Worm (Caenorhabditis elegans): ENCODE data around the gene C17G10.6.
A peak's percentile ranks its signal among the peaks of the same experiment; 100 is the strongest.
"Not testable (repeated sequence)": the region's sequence is repeated elsewhere in the genome, so short reads cannot be mapped to it uniquely, and the experiment has no call there.

C17G10.6 gene

ce11 chrII:5630851-5631401, 27.8 kb upstream of the C17G10.6 start, which contains the start of the genes F59E12.6 and npl-4.1:
F59E12.6 (minus strand) TSS chrII:5630951.
npl-4.1 (plus strand) TSS chrII:5631351.
- not testable (repeated sequence) for TF ChIP-seq unc-120 (tag; optimal IDR thresholded peaks at IDR 0.05; ENCODE audit: poor library complexity, severe bottlenecking); cnd-1 (tag; optimal IDR thresholded peaks at IDR 0.05); nhr-2 (tag; optimal IDR thresholded peaks at IDR 0.05)

ce11 chrII:5628326-5628818, 25.3 kb upstream of the C17G10.6 start, which contains the start of gene F59E12.15:
F59E12.15 (minus strand) TSS chrII:5628376.
- no peak for TF ChIP-seq nhr-237 (tag; optimal IDR thresholded peaks at IDR 0.05)
- TF ChIP-seq snpc-4 (tag; optimal IDR thresholded peaks at IDR 0.05), result no peak
- no peak for TF ChIP-seq ceh-83 (GFP tag; optimal IDR thresholded peaks at IDR 0.05)
- TF ChIP-seq elt-1 (tag; optimal IDR thresholded peaks at IDR 0.05; ENCODE audit: borderline replicate concordance, insufficient read depth), result no peak
- TF ChIP-seq bed-3 (GFP tag; optimal IDR thresholded peaks at IDR 0.05), result no peak
- TF ChIP-seq sem-2 (GFP tag; optimal IDR thresholded peaks at IDR 0.05), result no peak
- no peak for TF ChIP-seq tbx-8 (GFP tag; optimal IDR thresholded peaks at IDR 0.05)
- no peak for TF ChIP-seq ceh-39 (tag; optimal IDR thresholded peaks at IDR 0.05)
- TF ChIP-seq nhr-76 (tag; optimal IDR thresholded peaks at IDR 0.05), result no peak
- TF ChIP-seq ces-1 (GFP tag; optimal IDR thresholded peaks at IDR 0.05), result no peak
- TF ChIP-seq flh-1 (GFP tag; optimal IDR thresholded peaks at IDR 0.05), result no peak
- TF ChIP-seq lin-32 (GFP tag; optimal IDR thresholded peaks at IDR 0.05), result no peak
- TF ChIP-seq unc-120 (tag; optimal IDR thresholded peaks at IDR 0.05; ENCODE audit: poor library complexity, severe bottlenecking), result no peak

- TF ChIP-seq flh-1 (GFP tag; optimal IDR thresholded peaks at IDR 0.05); zip-8 (tag; optimal IDR thresholded peaks at IDR 0.05); tbx-8 (GFP tag; optimal IDR thresholded peaks at IDR 0.05): not testable (repeated sequence)
Observed at ce11 chrII:5622383-5622939, 19.4 kb upstream of the C17G10.6 start, which contains the start of the genes eif-3.L and npl-4.2. eif-3.L (minus strand) TSS chrII:5622483. npl-4.2 (plus strand) TSS chrII:5622889.

ce11 chrII:5619298-5619697, 16.2 kb upstream of the C17G10.6 start, which contains the start of gene dhs-6:
dhs-6 (minus strand) TSS chrII:5619319.
- TF ChIP-seq hlh-1 (tag; optimal IDR thresholded peaks at IDR 0.05) (no peak), ceh-83 (GFP tag; optimal IDR thresholded peaks at IDR 0.05) (no peak), nhr-237 (tag; optimal IDR thresholded peaks at IDR 0.05) (no peak), pha-4 (tag; optimal IDR thresholded peaks at IDR 0.05) (no peak), blmp-1 (tag; optimal IDR thresholded peaks at IDR 0.05) (no peak), nhr-2 (tag; optimal IDR thresholded peaks at IDR 0.05) (no peak), elt-1 (tag; optimal IDR thresholded peaks at IDR 0.05; ENCODE audit: borderline replicate concordance, insufficient read depth) (no peak), nhr-28 (tag; optimal IDR thresholded peaks at IDR 0.05) (no peak)

ce11 chrII:5607756-5608155, 4.7 kb upstream of the C17G10.6 start, which contains the start of gene C17G10.7:
C17G10.7 (minus strand) TSS chrII:5607856.
- TF ChIP-seq sem-2 (GFP tag; optimal IDR thresholded peaks at IDR 0.05) (no peak), flh-1 (GFP tag; optimal IDR thresholded peaks at IDR 0.05) (no peak), blmp-1 (tag; optimal IDR thresholded peaks at IDR 0.05) (no peak), ceh-39 (tag; optimal IDR thresholded peaks at IDR 0.05) (no peak), mls-2 (tag; optimal IDR thresholded peaks at IDR 0.05) (no peak), mab-5 (tag; optimal IDR thresholded peaks at IDR 0.05) (no peak), snpc-4 (tag; optimal IDR thresholded peaks at IDR 0.05) (no peak), nhr-28 (tag; optimal IDR thresholded peaks at IDR 0.05) (no peak), nhr-237 (tag; optimal IDR thresholded peaks at IDR 0.05) (no peak), nhr-2 (tag; optimal IDR thresholded peaks at IDR 0.05) (no peak), nhr-76 (tag; optimal IDR thresholded peaks at IDR 0.05) (no peak), tbx-8 (GFP tag; optimal IDR thresholded peaks at IDR 0.05) (no peak)

- peak; percentile 84 for TF ChIP-seq elt-3 (tag; optimal IDR thresholded peaks at IDR 0.05)
- no peak for TF ChIP-seq cnd-1 (tag; optimal IDR thresholded peaks at IDR 0.05)
- peak; percentile 57 for TF ChIP-seq unc-62 (GFP tag; optimal IDR thresholded peaks at IDR 0.05)
Observed at ce11 chrII:5605538-5605945, 2.4 kb upstream of the C17G10.6 start.

- no peak for TF ChIP-seq nhr-237 (tag; optimal IDR thresholded peaks at IDR 0.05)
- TF ChIP-seq flh-1 (GFP tag; optimal IDR thresholded peaks at IDR 0.05), result no peak
- TF ChIP-seq cnd-1 (tag; optimal IDR thresholded peaks at IDR 0.05), result no peak
- no peak for TF ChIP-seq snpc-4 (tag; optimal IDR thresholded peaks at IDR 0.05)
- TF ChIP-seq lin-32 (GFP tag; optimal IDR thresholded peaks at IDR 0.05), result no peak
- no peak for TF ChIP-seq ces-1 (GFP tag; optimal IDR thresholded peaks at IDR 0.05)
- TF ChIP-seq ceh-39 (tag; optimal IDR thresholded peaks at IDR 0.05), result no peak
- no peak for TF ChIP-seq mep-1 (tag; optimal IDR thresholded peaks at IDR 0.05)
- TF ChIP-seq elt-3 (tag; optimal IDR thresholded peaks at IDR 0.05), result no peak
- TF ChIP-seq lin-13 (tag; optimal IDR thresholded peaks at IDR 0.05), result no peak
- no peak for TF ChIP-seq ztf-11 (tag; optimal IDR thresholded peaks at IDR 0.05)
- TF ChIP-seq zip-8 (tag; optimal IDR thresholded peaks at IDR 0.05), result no peak
- no peak for TF ChIP-seq nhr-28 (tag; optimal IDR thresholded peaks at IDR 0.05)
- no peak for TF ChIP-seq pha-4 (tag; optimal IDR thresholded peaks at IDR 0.05)
- TF ChIP-seq unc-120 (tag; optimal IDR thresholded peaks at IDR 0.05; ENCODE audit: poor library complexity, severe bottlenecking), result no peak
- no peak for TF ChIP-seq ceh-83 (GFP tag; optimal IDR thresholded peaks at IDR 0.05)
- no peak for TF ChIP-seq nhr-76 (tag; optimal IDR thresholded peaks at IDR 0.05)
- TF ChIP-seq sem-2 (GFP tag; optimal IDR thresholded peaks at IDR 0.05), result no peak
Observed at ce11 chrII:5604441-5604840, 1.3 kb upstream of the C17G10.6 start.

Measured in whole organism, mixed stage, embryonic.